ENCODE assay signal across 1 fruit fly cellular context in the genomic region with DNA sequence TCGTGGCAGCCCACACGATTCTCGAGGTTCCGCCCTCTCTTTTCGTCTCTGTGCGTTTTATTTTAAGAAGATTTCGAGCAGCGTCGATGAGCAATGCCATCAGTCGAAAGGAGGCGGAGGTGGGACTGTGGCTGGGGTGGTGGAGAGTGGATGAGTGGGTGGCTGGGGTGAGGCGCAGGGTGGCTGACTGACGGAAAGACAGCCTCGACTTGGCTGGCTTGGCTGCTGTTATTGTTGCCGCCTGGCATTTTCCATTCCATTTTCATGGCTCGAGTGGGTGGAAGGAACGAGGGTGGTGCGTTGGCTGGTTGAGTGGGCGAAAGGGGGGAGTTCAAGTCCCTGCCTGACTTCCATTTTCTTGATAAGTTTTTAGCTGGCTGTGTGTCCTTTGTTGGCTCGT.
TF ChIP-seq lines count a peak whose summit lies in the region.

No protein-coding gene starts in this region.

TF ChIP-seq in whole organism, embryonic, 481 proteins besides CTCF, POLR2A, EP300 and RAD21 (continued from another document):
- TF ChIP-seq Deaf1 (tag; optimal IDR thresholded peaks at IDR 0.05; lab: Kevin White, UChicago) (peak; percentile 58), ase (GFP tag; IDR thresholded peaks at IDR 0.05; lab: Robert Waterston, UW) (no peak), az2 (GFP tag; optimal IDR thresholded peaks at IDR 0.05; lab: Kevin White, UChicago) (no peak), cas (GFP tag; IDR thresholded peaks at IDR 0.05; lab: Robert Waterston, UW) (no peak), CG13424 (tag; optimal IDR thresholded peaks at IDR 0.05; lab: Kevin White, UChicago) (no peak), Lhr (GFP tag; optimal IDR thresholded peaks at IDR 0.05; lab: Kevin White, UChicago) (no peak), CG13624 (GFP tag; optimal IDR thresholded peaks at IDR 0.05; lab: Kevin White, UChicago) (no peak), CG6854 (GFP tag; optimal IDR thresholded peaks at IDR 0.05; lab: Kevin White, UChicago) (no peak), ara (GFP tag; IDR thresholded peaks at IDR 0.05; lab: Robert Waterston, UW) (no peak), Dref (GFP tag; IDR thresholded peaks at IDR 0.05; lab: Robert Waterston, UW) (no peak), cwo (GFP tag; optimal IDR thresholded peaks at IDR 0.05; lab: Kevin White, UChicago) (peak; percentile 3), CG4404 (GFP tag; IDR thresholded peaks at IDR 0.05; lab: Robert Waterston, UW) (no peak), B-H2 (GFP tag; optimal IDR thresholded peaks at IDR 0.05; lab: Kevin White, UChicago) (peak; percentile 31), CG2120 (GFP tag; optimal IDR thresholded peaks at IDR 0.05; lab: Kevin White, UChicago) (no peak), CG8765 (GFP tag; IDR thresholded peaks at IDR 0.05; lab: Robert Waterston, UW) (no peak), gcm (GFP tag; optimal IDR thresholded peaks at IDR 0.05; lab: Kevin White, UChicago) (no peak), Lim3 (GFP tag; IDR thresholded peaks at IDR 0.05; lab: Robert Waterston, UW) (no peak), exex (tag; optimal IDR thresholded peaks at IDR 0.05; lab: Kevin White, UChicago) (no peak), aop (GFP tag; IDR thresholded peaks at IDR 0.05; lab: Robert Waterston, UW) (no peak), PHDP (tag; optimal IDR thresholded peaks at IDR 0.05; lab: Kevin White, UChicago) (no peak), Atf3 (GFP tag; optimal IDR thresholded peaks at IDR 0.05; lab: Kevin White, UChicago) (no peak), CG11696 (GFP tag; IDR thresholded peaks at IDR 0.05; lab: Robert Waterston, UW) (no peak), CG17568 (GFP tag; optimal IDR thresholded peaks at IDR 0.05; lab: Kevin White, UChicago) (no peak), tx (GFP tag; optimal IDR thresholded peaks at IDR 0.05; lab: Kevin White, UChicago) (no peak), stwl (tag; optimal IDR thresholded peaks at IDR 0.05; lab: Kevin White, UChicago) (no peak), vvl (GFP tag; IDR thresholded peaks at IDR 0.05; lab: Robert Waterston, UW) (no peak), CG7963 (GFP tag; IDR thresholded peaks at IDR 0.05; lab: Robert Waterston, UW; ENCODE audit: partially characterized antibody) (no peak), ERR (GFP tag; optimal IDR thresholded peaks at IDR 0.05; lab: Kevin White, UChicago) (no peak), CG17612 (GFP tag; IDR thresholded peaks at IDR 0.05; lab: Robert Waterston, UW) (no peak), MTF-1 (GFP tag; optimal IDR thresholded peaks at IDR 0.05; lab: Kevin White, UChicago; ENCODE audit: borderline replicate concordance) (no peak), NC2α (GFP tag; optimal IDR thresholded peaks at IDR 0.05; lab: Kevin White, UChicago) (no peak), CG17186 (GFP tag; optimal IDR thresholded peaks at IDR 0.05; lab: Kevin White, UChicago) (no peak), NFAT (GFP tag; IDR thresholded peaks at IDR 0.05; lab: Robert Waterston, UW) (peak; percentile 46; the same call in 1 of the 2 replicates), lilli (GFP tag; optimal IDR thresholded peaks at IDR 0.05; lab: Kevin White, UChicago) (no peak), B-H1 (GFP tag; IDR thresholded peaks at IDR 0.05; lab: Robert Waterston, UW) (no peak), CG7928 (GFP tag; optimal IDR thresholded peaks at IDR 0.05; lab: Kevin White, UChicago) (no peak), C15 (GFP tag; IDR thresholded peaks at IDR 0.05; lab: Robert Waterston, UW) (no peak), Bgb (GFP tag; IDR thresholded peaks at IDR 0.05; lab: Robert Waterston, UW; ENCODE audit: partially characterized antibody) (peak; percentile 32; the same call in 1 of the 2 replicates), gfzf (GFP tag; optimal IDR thresholded peaks at IDR 0.05; lab: Kevin White, UChicago) (no peak), CG1647 (GFP tag; optimal IDR thresholded peaks at IDR 0.05; lab: Kevin White, UChicago) (no peak), Hr51 (GFP tag; optimal IDR thresholded peaks at IDR 0.05; lab: Kevin White, UChicago) (no peak), CHES-1-like (GFP tag; optimal IDR thresholded peaks at IDR 0.05; lab: Kevin White, UChicago) (no peak), eyg (GFP tag; optimal IDR thresholded peaks at IDR 0.05; lab: Kevin White, UChicago) (no peak), H15 (GFP tag; IDR thresholded peaks at IDR 0.05; lab: Robert Waterston, UW) (no peak), Chrac-16 (GFP tag; optimal IDR thresholded peaks at IDR 0.05; lab: Kevin White, UChicago) (no peak), Tbp (GFP tag; optimal IDR thresholded peaks at IDR 0.05; lab: Kevin White, UChicago) (no peak), CG1024 (GFP tag; IDR thresholded peaks at IDR 0.05; lab: Robert Waterston, UW) (no peak), Aef1 (GFP tag; IDR thresholded peaks at IDR 0.05; lab: Robert Waterston, UW) (no peak), Fer2 (tag; optimal IDR thresholded peaks at IDR 0.05; lab: Kevin White, UChicago) (no peak), cato (GFP tag; optimal IDR thresholded peaks at IDR 0.05; lab: Kevin White, UChicago; ENCODE audit: borderline replicate concordance) (no peak), CG12744 (GFP tag; optimal IDR thresholded peaks at IDR 0.05; lab: Kevin White, UChicago) (no peak), CG9437 (GFP tag; optimal IDR thresholded peaks at IDR 0.05; lab: Kevin White, UChicago) (no peak), Sox100B (GFP tag; optimal IDR thresholded peaks at IDR 0.05; lab: Kevin White, UChicago) (no peak)
